Fruit fly (Drosophila melanogaster): ENCODE measurements around the gene ND-B18.

ND-B18 gene

dm6 chrX:15070811-15071479 is 7.4 kb downstream of the ND-B18 start (continued):
- peak; percentile 17 for TF ChIP-seq Ets96B (tag; optimal IDR thresholded peaks at IDR 0.05)
- no peak for TF ChIP-seq salr (GFP tag; optimal IDR thresholded peaks at IDR 0.05)
- peak; percentile 44 to 61 for TF ChIP-seq ss (GFP tag; optimal IDR thresholded peaks at IDR 0.05)
- TF ChIP-seq Smox (GFP tag; optimal IDR thresholded peaks at IDR 0.05) = no peak
- TF ChIP-seq CG31627 (GFP tag; optimal IDR thresholded peaks at IDR 0.05) = peak; percentile 21
- TF ChIP-seq Eip75B (GFP tag; optimal IDR thresholded peaks at IDR 0.05) = peak; percentile 6
- no peak for TF ChIP-seq spab (GFP tag; optimal IDR thresholded peaks at IDR 0.05)
- TF ChIP-seq CG11902 (GFP tag; optimal IDR thresholded peaks at IDR 0.05) = no peak
- peak; percentile 23 for TF ChIP-seq dsx (GFP tag; optimal IDR thresholded peaks at IDR 0.05; ENCODE audit: poor library complexity, severe bottlenecking)
- peak; percentile 28 for TF ChIP-seq CG6808 (GFP tag; optimal IDR thresholded peaks at IDR 0.05)
- peak; percentile 76 for TF ChIP-seq vri (GFP tag; optimal IDR thresholded peaks at IDR 0.05)
- TF ChIP-seq eg (GFP tag; IDR thresholded peaks at IDR 0.05) = peak; percentile 29; the same call in 2 of the 3 replicates
- TF ChIP-seq CG3919 (GFP tag; optimal IDR thresholded peaks at IDR 0.05) = peak; percentile 32
- TF ChIP-seq Eip93F (GFP tag; optimal IDR thresholded peaks at IDR 0.05) = peak; percentile 25
- TF ChIP-seq CG1621 (tag; optimal IDR thresholded peaks at IDR 0.05) = peak; percentile 3

- TF ChIP-seq CG6276 (GFP tag; optimal IDR thresholded peaks at IDR 0.05) (peak; percentile 90), CG8632 (GFP tag; optimal IDR thresholded peaks at IDR 0.05) (peak; percentile 80), Hr38 (GFP tag; optimal IDR thresholded peaks at IDR 0.05) (peak; percentile 60), CG8319 (GFP tag; optimal IDR thresholded peaks at IDR 0.05) (peak; percentile 67), Eip78C (GFP tag) (peak; percentile 95), Hr39 (GFP tag; optimal IDR thresholded peaks at IDR 0.05) (peak; percentile 79), Sox102F (GFP tag; optimal IDR thresholded peaks at IDR 0.05) (peak; percentile 78), CG6808 (GFP tag; optimal IDR thresholded peaks at IDR 0.05) (peak; percentile 90), Eip93F (GFP tag; optimal IDR thresholded peaks at IDR 0.05) (no peak), CG10631 (GFP tag; optimal IDR thresholded peaks at IDR 0.05) (peak; percentile 85), CG10669 (GFP tag; optimal IDR thresholded peaks at IDR 0.05) (peak; percentile 81), svp (GFP tag) (peak; percentile 93), CG9139 (GFP tag; optimal IDR thresholded peaks at IDR 0.05) (peak; percentile 74), CG7368 (GFP tag; optimal IDR thresholded peaks at IDR 0.05) (peak; percentile 82), eg (GFP tag; IDR thresholded peaks at IDR 0.05) (peak; percentile 85), fkh (GFP tag; optimal IDR thresholded peaks at IDR 0.05) (peak; percentile 72), topi (GFP tag; optimal IDR thresholded peaks at IDR 0.05) (peak; percentile 81), CG32006 (GFP tag; optimal IDR thresholded peaks at IDR 0.05) (peak; percentile 92), CG6163 (GFP tag; IDR thresholded peaks at IDR 0.05) (peak; percentile 86), acj6 (GFP tag; optimal IDR thresholded peaks at IDR 0.05) (peak; percentile 88), CG3919 (GFP tag; optimal IDR thresholded peaks at IDR 0.05) (peak; percentile 90), esn (GFP tag; optimal IDR thresholded peaks at IDR 0.05) (peak; percentile 80), Ets21C (GFP tag; optimal IDR thresholded peaks at IDR 0.05) (peak; percentile 61), Sox14 (GFP tag; optimal IDR thresholded peaks at IDR 0.05) (peak; percentile 88), cyc (GFP tag; optimal IDR thresholded peaks at IDR 0.05) (peak; percentile 81), fd85E (GFP tag; optimal IDR thresholded peaks at IDR 0.05) (peak; percentile 40), Ets96B (tag; optimal IDR thresholded peaks at IDR 0.05) (peak; percentile 83), CG11762 (GFP tag; optimal IDR thresholded peaks at IDR 0.05; ENCODE audit: insufficient read depth) (peak; percentile 74), Sox15 (GFP tag; optimal IDR thresholded peaks at IDR 0.05) (peak; percentile 60), Blimp-1 (GFP tag; optimal IDR thresholded peaks at IDR 0.05) (peak; percentile 47), OdsH (GFP tag; optimal IDR thresholded peaks at IDR 0.05) (peak; percentile 89), achi (GFP tag; optimal IDR thresholded peaks at IDR 0.05) (peak; percentile 85), pdm3 (GFP tag; optimal IDR thresholded peaks at IDR 0.05) (peak; percentile 92), Lpt (GFP tag; optimal IDR thresholded peaks at IDR 0.05) (peak; percentile 84), CG15336 (GFP tag; IDR thresholded peaks at IDR 0.05) (peak; percentile 87), dac (GFP tag; optimal IDR thresholded peaks at IDR 0.05) (peak; percentile 87), CG6854 (GFP tag; optimal IDR thresholded peaks at IDR 0.05) (no peak)
Measured at dm6 chrX:15074646-15075351, 11.3 kb downstream of the ND-B18 start.

Measured in whole organism, prepupa.